Worm (Caenorhabditis elegans): Measurements from ENCODE around the gene F52C9.5.

DNA sequence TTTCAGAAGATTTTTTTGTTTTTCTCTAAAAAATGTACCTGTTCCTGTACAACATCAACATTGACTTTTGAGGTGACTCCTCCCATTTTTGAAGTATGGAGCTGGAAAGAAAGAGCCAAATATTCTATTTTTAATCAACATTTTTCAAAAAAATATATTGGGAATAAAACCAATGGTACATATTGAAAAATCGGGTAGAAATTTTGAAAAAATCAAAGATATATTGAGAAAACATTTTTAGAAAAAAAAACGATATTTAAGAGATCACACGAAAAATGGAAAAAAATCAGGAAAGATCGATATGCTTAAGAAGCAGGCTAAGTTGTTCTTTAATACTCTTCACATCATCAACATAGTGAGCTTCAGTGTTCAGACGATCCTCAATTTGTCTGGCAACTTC is 44.0 kb downstream of the F52C9.5 start, which contains the start of gene glrx-21:
- TF ChIP-seq hlh-15 (tag; optimal IDR thresholded peaks at IDR 0.05) (no peak), ets-4 (tag; optimal IDR thresholded peaks at IDR 0.05) (no peak), pha-4 (tag; optimal IDR thresholded peaks at IDR 0.05) (no peak), lin-11 (tag; optimal IDR thresholded peaks at IDR 0.05) (no peak), nfya-1 (tag; optimal IDR thresholded peaks at IDR 0.05) (no peak), unc-3 (GFP tag; conservative IDR thresholded peaks at IDR 0.05) (no peak), unc-3 (tag; optimal IDR thresholded peaks at IDR 0.05) (no peak), fkh-6 (tag; optimal IDR thresholded peaks at IDR 0.05) (no peak), nhr-11 (tag; optimal IDR thresholded peaks at IDR 0.05) (no peak), ztf-16 (tag; optimal IDR thresholded peaks at IDR 0.05) (no peak), unc-86 (tag; optimal IDR thresholded peaks at IDR 0.05) (no peak), ceh-31 (tag; optimal IDR thresholded peaks at IDR 0.05) (no peak), K09A11.1 (tag; optimal IDR thresholded peaks at IDR 0.05; ENCODE audit: insufficient read depth) (no peak), pag-3 (tag; optimal IDR thresholded peaks at IDR 0.05; ENCODE audit: borderline replicate concordance) (no peak)
